Worm (Caenorhabditis elegans): Measurements from ENCODE around the gene ftt-2.

ce11 chrX:11572205-11572604 is 33.0 kb downstream of the ftt-2 start, which contains the start of gene frm-3:
- no peak for TF ChIP-seq nhr-12 (tag; optimal IDR thresholded peaks at IDR 0.05)
- TF ChIP-seq unc-62 (GFP tag; optimal IDR thresholded peaks at IDR 0.05) = no peak
- no peak for TF ChIP-seq fos-1 (tag; optimal IDR thresholded peaks at IDR 0.05)
- TF ChIP-seq nhr-21 (tag; optimal IDR thresholded peaks at IDR 0.05) = no peak
